Fruit fly (Drosophila melanogaster) whole organism, adult: ENCODE measurements around the gene Ubr3.

Source experiments
- CG11617 ChIP-seq: fragments of 200-800 bp; sonication (Bioruptor generic); optimal IDR thresholded peaks from 2 replicates; lab custom pipeline; 2017; ENCODE audit warnings: mild to moderate bottlenecking, missing biosample characterization, missing genetic modification reagents, missing genetic modification characterization
- CG14711 ChIP-seq: fragments of 200-800 bp; sonication (Bioruptor generic); optimal IDR thresholded peaks from 2 replicates; lab custom pipeline; 2018; ENCODE audit warnings: missing biosample characterization, mild to moderate bottlenecking, missing genetic modification characterization, moderate library complexity
- Clk ChIP-seq: fragments of 200-800 bp; sonication (Bioruptor generic); optimal IDR thresholded peaks from 2 replicates; lab custom pipeline; 2017; ENCODE audit warnings: missing biosample characterization, missing genetic modification characterization
- Hr96 ChIP-seq: fragments of 200-800 bp; sonication (Bioruptor generic); optimal IDR thresholded peaks from 2 replicates; lab custom pipeline; 2016; ENCODE audit warnings: missing biosample characterization, missing genetic modification characterization
- Mnt ChIP-seq: fragments of 200-800 bp; sonication (Bioruptor generic); optimal IDR thresholded peaks from 2 replicates; lab custom pipeline; 2016; ENCODE audit warnings: missing biosample characterization, mild to moderate bottlenecking, missing genetic modification characterization
- cic ChIP-seq: fragments of 200-800 bp; sonication (Bioruptor generic); optimal IDR thresholded peaks from 2 replicates; lab custom pipeline; 2017; ENCODE audit warnings: missing biosample characterization, mild to moderate bottlenecking, missing genetic modification characterization, moderate library complexity
- cnc ChIP-seq, 2 experiments: fragments of >200 bp; optimal IDR thresholded peaks; 2 replicates each; lab custom pipeline; 2017
- kay ChIP-seq: fragments of 200-800 bp; sonication (Bioruptor generic); peaks from one replicate; lab custom pipeline; 2016; ENCODE audit warnings: missing biosample characterization, missing genetic modification characterization, borderline replicate concordance
- pad ChIP-seq: fragments of 200-800 bp; sonication (Bioruptor generic); optimal IDR thresholded peaks from 3 replicates; lab custom pipeline; 2017; ENCODE audit warnings: missing biosample characterization, missing genetic modification characterization, mild to moderate bottlenecking, moderate library complexity, missing genetic modification reagents

- TF ChIP-seq Hr96 (GFP tag; lab: Kevin White, UChicago) = no peak
- no peak for TF ChIP-seq kay (GFP tag; lab: Kevin White, UChicago)
- TF ChIP-seq CG14711 (tag; lab: Kevin White, UChicago) = peak; percentile 6
- no peak for TF ChIP-seq Clk (GFP tag; lab: Kevin White, UChicago)
- no peak for TF ChIP-seq cic (GFP tag; lab: Kevin White, UChicago)
- peak; percentile 91 for TF ChIP-seq pad (GFP tag; lab: Kevin White, UChicago)
- TF ChIP-seq cnc (optimal IDR thresholded peaks at IDR 0.05; lab: Kevin White, UChicago) = no peak
- peak; percentile 16 for TF ChIP-seq Mnt (GFP tag; lab: Kevin White, UChicago)
- peak; percentile 27 for TF ChIP-seq CG11617
These were observed 11.2 kb downstream of the Ubr3 start, which contains the start of gene orion for dm6 chrX:7946858-7947313.
